Fruit fly (Drosophila melanogaster) whole organism, embryonic: ENCODE measurements around the gene CG42393.

Source experiments
- ATbp ChIP-seq: fragments of 200-800 bp; sonication (Bioruptor generic); optimal IDR thresholded peaks from 2 replicates; lab custom pipeline; 2017; ENCODE audit warnings: missing biosample characterization, mild to moderate bottlenecking, missing genetic modification characterization, missing genetic modification reagents
- Ada2b ChIP-seq: fragments of 200-800 bp; sonication (Bioruptor generic); IDR thresholded peaks from 2 replicates; pipeline ENCODE4 v1.3.6; 2022; ENCODE audit warnings: missing biosample characterization, missing genetic modification characterization
- BEAF-32 ChIP-seq: fragments of 200-800 bp; sonication (Bioruptor generic); optimal IDR thresholded peaks from 3 replicates; lab custom pipeline; 2017; ENCODE audit warnings: missing biosample characterization, missing genetic modification characterization, mild to moderate bottlenecking, moderate library complexity, missing genetic modification reagents
- CG12219 ChIP-seq: fragments of 200-800 bp; sonication (Bioruptor generic); optimal IDR thresholded peaks from 3 replicates; lab custom pipeline; 2018; ENCODE audit warnings: missing biosample characterization, mild to moderate bottlenecking, missing genetic modification characterization
- CG12236 ChIP-seq: fragments of 200-800 bp; sonication (Bioruptor generic); optimal IDR thresholded peaks from 2 replicates; lab custom pipeline; 2016; ENCODE audit warnings: missing biosample characterization, missing genetic modification characterization
- CG15479 ChIP-seq: fragments of 200-800 bp; sonication (Bioruptor generic); optimal IDR thresholded peaks from 3 replicates; lab custom pipeline; 2019; ENCODE audit warnings: missing biosample characterization, mild to moderate bottlenecking, missing genetic modification characterization, moderate library complexity
- CG15696 ChIP-seq: fragments of 200-800 bp; sonication (Bioruptor generic); optimal IDR thresholded peaks from 2 replicates; lab custom pipeline; 2019; ENCODE audit warnings: missing biosample characterization, mild to moderate bottlenecking, missing genetic modification characterization, moderate library complexity
- CG17328 ChIP-seq: fragments of 200-800 bp; sonication (Bioruptor generic); IDR thresholded peaks from 2 replicates; pipeline ENCODE4 v1.3.6; 2022; ENCODE audit warnings: missing biosample characterization, missing genetic modification characterization
- CG17385 ChIP-seq: fragments of 200-800 bp; sonication (Bioruptor generic); optimal IDR thresholded peaks from 3 replicates; lab custom pipeline; 2018; ENCODE audit warnings: missing biosample characterization, mild to moderate bottlenecking, missing genetic modification characterization
- CG18262 ChIP-seq: fragments of 200-800 bp; optimal IDR thresholded peaks from 3 replicates; lab custom pipeline; 2019; ENCODE audit warnings: missing biosample characterization, mild to moderate bottlenecking, missing genetic modification characterization, moderate library complexity
- CG2120 ChIP-seq: fragments of 200-800 bp; sonication (Bioruptor generic); optimal IDR thresholded peaks from 3 replicates; lab custom pipeline; 2016; ENCODE audit warnings: missing biosample characterization, missing genetic modification characterization
- CG2678 ChIP-seq: fragments of 200-800 bp; sonication (Bioruptor generic); optimal IDR thresholded peaks from 3 replicates; lab custom pipeline; 2019; ENCODE audit warnings: missing biosample characterization, mild to moderate bottlenecking, missing genetic modification characterization, moderate library complexity
- CG2712 ChIP-seq: fragments of 200-800 bp; optimal IDR thresholded peaks from 3 replicates; lab custom pipeline; 2019; ENCODE audit warnings: missing biosample characterization, mild to moderate bottlenecking, missing genetic modification characterization, moderate library complexity
- CG2875 ChIP-seq: fragments of 200-800 bp; sonication (Bioruptor generic); optimal IDR thresholded peaks from 2 replicates; lab custom pipeline; 2017; ENCODE audit warnings: missing biosample characterization, mild to moderate bottlenecking, missing genetic modification characterization, missing genetic modification reagents
- CG30020 ChIP-seq: fragments of 200-800 bp; optimal IDR thresholded peaks from 2 replicates; lab custom pipeline; 2019; ENCODE audit warnings: missing biosample characterization, mild to moderate bottlenecking, missing genetic modification characterization, moderate library complexity
- CG31365 ChIP-seq: fragments of 200-800 bp; sonication (Bioruptor generic); optimal IDR thresholded peaks from 2 replicates; lab custom pipeline; 2018; ENCODE audit warnings: missing biosample characterization, mild to moderate bottlenecking, missing genetic modification characterization
- CG32767 ChIP-seq: fragments of 200-800 bp; sonication (Bioruptor generic); IDR thresholded peaks from 2 replicates; pipeline ENCODE4 v1.3.6; 2022; ENCODE audit warnings: missing biosample characterization, missing genetic modification characterization
- CG3407 ChIP-seq: fragments of 200-800 bp; sonication (Bioruptor generic); optimal IDR thresholded peaks from 2 replicates; lab custom pipeline; 2018; ENCODE audit warnings: missing biosample characterization, mild to moderate bottlenecking, missing genetic modification characterization
- CG34422 ChIP-seq: fragments of 200-800 bp; sonication (Bioruptor generic); IDR thresholded peaks from 3 replicates; pipeline ENCODE4 v1.3.6; 2022; ENCODE audit warnings: missing biosample characterization, missing genetic modification characterization
- CG3726 ChIP-seq: fragments of 200-800 bp; sonication (Bioruptor generic); IDR thresholded peaks from 3 replicates; pipeline ENCODE4, ENCODE4 v1.3.6; 2022; ENCODE audit warnings: missing biosample characterization, missing genetic modification characterization
- CG6813 ChIP-seq: fragments of 200-800 bp; sonication (Bioruptor generic); optimal IDR thresholded peaks from 2 replicates; lab custom pipeline; 2017; ENCODE audit warnings: missing biosample characterization, missing genetic modification characterization, mild to moderate bottlenecking, moderate library complexity, missing genetic modification reagents
- CG7987 ChIP-seq: fragments of 200-800 bp; sonication (Bioruptor generic); optimal IDR thresholded peaks from 2 replicates; lab custom pipeline; 2018; ENCODE audit warnings: missing biosample characterization, mild to moderate bottlenecking, missing genetic modification characterization, moderate library complexity
- CG9437 ChIP-seq: fragments of 200-800 bp; sonication (Bioruptor generic); optimal IDR thresholded peaks from 2 replicates; lab custom pipeline; 2018; ENCODE audit warnings: missing biosample characterization, mild to moderate bottlenecking, missing genetic modification characterization
- Dad ChIP-seq: fragments of 200-800 bp; sonication (Bioruptor generic); optimal IDR thresholded peaks from 3 replicates; lab custom pipeline; 2016; ENCODE audit warnings: missing biosample characterization, missing genetic modification characterization
- E2f2 ChIP-seq: fragments of 200-800 bp; sonication (Bioruptor generic); IDR thresholded peaks from 2 replicates; pipeline ENCODE4 v1.3.6; 2022; ENCODE audit warnings: missing biosample characterization, missing genetic modification characterization
- Eip74EF ChIP-seq, 2 experiments: fragments of 200-800 bp in 1 of 2; fragments of >200 bp in 1 of 2; sonication (Bioruptor generic) in 1 of 2; optimal IDR thresholded peaks; 2 replicates each; lab custom pipeline; 2017 to 2019; ENCODE audit warnings: missing biosample characterization in 2 of 2, missing genetic modification characterization in 2 of 2, mild to moderate bottlenecking in 1 of 2, moderate library complexity in 1 of 2
- Ets65A ChIP-seq: fragments of 200-800 bp; sonication (Bioruptor generic); peaks from one replicate; lab custom pipeline; 2016; ENCODE audit warnings: missing biosample characterization, missing genetic modification characterization
- H2.0 ChIP-seq: fragments of 200-800 bp; sonication (Bioruptor generic); IDR thresholded peaks from 2 replicates; pipeline ENCODE4 v1.3.6; 2022; ENCODE audit warnings: missing biosample characterization, missing genetic modification characterization
- Hmx ChIP-seq: fragments of 200-800 bp; sonication (Bioruptor generic); optimal IDR thresholded peaks from 2 replicates; lab custom pipeline; 2016; ENCODE audit warnings: missing biosample characterization, missing genetic modification characterization
- MTF-1 ChIP-seq: fragments of 200-800 bp; sonication (Bioruptor generic); optimal IDR thresholded peaks from 2 replicates; lab custom pipeline; 2018; ENCODE audit warnings: missing biosample characterization, mild to moderate bottlenecking, missing genetic modification characterization, borderline replicate concordance
- Med ChIP-seq: fragments of 200-800 bp; sonication (Bioruptor generic); peaks from one replicate; lab custom pipeline; 2016; ENCODE audit warnings: missing biosample characterization, missing genetic modification characterization, mild to moderate bottlenecking, inconsistent platforms, moderate library complexity
- Side ChIP-seq: fragments of 200-800 bp; sonication (Bioruptor generic); optimal IDR thresholded peaks from 2 replicates; lab custom pipeline; 2016; ENCODE audit warnings: missing biosample characterization, missing genetic modification characterization
- Ssrp ChIP-seq: fragments of 200-800 bp; sonication (Bioruptor generic); optimal IDR thresholded peaks from 2 replicates; lab custom pipeline; 2018; ENCODE audit warnings: missing biosample characterization, mild to moderate bottlenecking, missing genetic modification characterization, moderate library complexity
- Trl ChIP-seq, 3 experiments: fragments of >200 bp in 2 of 3; fragments of 200-800 bp in 1 of 3; sonication (Bioruptor generic) in 1 of 3; optimal IDR thresholded peaks; 2 replicates in 1 of 3; 3 replicates in 2 of 3; lab custom pipeline; 2016 to 2017; ENCODE audit warnings: missing biosample characterization in 1 of 3, missing genetic modification characterization in 1 of 3
- ara ChIP-seq: fragments of 200-800 bp; sonication (Bioruptor generic); IDR thresholded peaks from 2 replicates; pipeline ENCODE4 v1.3.6; 2022; ENCODE audit warnings: missing biosample characterization, missing genetic modification characterization
- br ChIP-seq: fragments of >200 bp; optimal IDR thresholded peaks from 2 replicates; lab custom pipeline; 2017
- btn ChIP-seq: fragments of 200-800 bp; sonication (Bioruptor generic); optimal IDR thresholded peaks from 2 replicates; lab custom pipeline; 2016; ENCODE audit warnings: missing biosample characterization, missing genetic modification characterization
- dan ChIP-seq: fragments of 200-800 bp; sonication (Bioruptor generic); IDR thresholded peaks from 2 replicates; pipeline ENCODE4 v1.3.6; 2022; ENCODE audit warnings: missing biosample characterization, missing genetic modification characterization
- eve ChIP-seq, 2 experiments: fragments of >200 bp; optimal IDR thresholded peaks; 2 replicates each; lab custom pipeline; 2017; ENCODE audit warnings: missing biosample characterization in 2 of 2, missing genetic modification characterization in 2 of 2
- gce ChIP-seq: fragments of 200-800 bp; sonication (Bioruptor generic); IDR thresholded peaks from 3 replicates; pipeline ENCODE4 v1.3.6; 2022; ENCODE audit warnings: missing biosample characterization, missing genetic modification characterization
- grn ChIP-seq: fragments of 200-800 bp; sonication (Bioruptor generic); optimal IDR thresholded peaks from 3 replicates; lab custom pipeline; 2017; ENCODE audit warnings: missing biosample characterization, missing genetic modification characterization
- gro ChIP-seq: fragments of 200-800 bp; sonication (Bioruptor generic); optimal IDR thresholded peaks from 2 replicates; lab custom pipeline; 2016; ENCODE audit warnings: missing biosample characterization, missing genetic modification characterization
- gsb-n ChIP-seq: fragments of 200-800 bp; sonication (Bioruptor generic); optimal IDR thresholded peaks from 3 replicates; lab custom pipeline; 2018; ENCODE audit warnings: missing biosample characterization, mild to moderate bottlenecking, missing genetic modification characterization
- lbe ChIP-seq: fragments of 200-800 bp; sonication (Bioruptor generic); optimal IDR thresholded peaks from 2 replicates; lab custom pipeline; 2016; ENCODE audit warnings: missing biosample characterization, mild to moderate bottlenecking, missing genetic modification characterization
- lola ChIP-seq, 3 experiments: fragments of >200 bp in 2 of 3; fragments of 200-800 bp in 1 of 3; sonication (Bioruptor generic) in 1 of 3; optimal IDR thresholded peaks; 2 replicates each; lab custom pipeline; 2017 to 2019; ENCODE audit warnings: missing biosample characterization in 3 of 3, missing genetic modification characterization in 3 of 3, mild to moderate bottlenecking in 1 of 3, moderate library complexity in 1 of 3
- mam ChIP-seq: fragments of 200-800 bp; sonication (Bioruptor generic); optimal IDR thresholded peaks from 3 replicates; lab custom pipeline; 2016; ENCODE audit warnings: missing biosample characterization, missing genetic modification characterization
- pb ChIP-seq: fragments of 200-800 bp; sonication (Bioruptor generic); optimal IDR thresholded peaks from 3 replicates; lab custom pipeline; 2016; ENCODE audit warnings: missing biosample characterization, missing genetic modification characterization
- slbo ChIP-seq: fragments of 200-800 bp; sonication (Bioruptor generic); IDR thresholded peaks from 2 replicates; pipeline ENCODE4 v1.3.6; 2022; ENCODE audit warnings: missing biosample characterization, missing genetic modification characterization
- toy ChIP-seq: fragments of 200-800 bp; sonication (Bioruptor generic); IDR thresholded peaks from 2 replicates; pipeline ENCODE4 v1.3.6; 2022; ENCODE audit warnings: missing biosample characterization, missing genetic modification characterization
- vfl ChIP-seq: fragments of 200-800 bp; sonication (Bioruptor generic); optimal IDR thresholded peaks from 2 replicates; lab custom pipeline; 2016; ENCODE audit warnings: missing biosample characterization, missing genetic modification characterization
- vvl ChIP-seq: fragments of 200-800 bp; sonication (Bioruptor generic); IDR thresholded peaks from 2 replicates; pipeline ENCODE4 v1.3.6; 2022; ENCODE audit warnings: missing biosample characterization, missing genetic modification characterization

CG42393 gene

dm6 chr3L:17993269-17993668 is 49.3 kb upstream of the CG42393 start (continued):
- TF ChIP-seq Side (GFP tag; lab: Kevin White, UChicago) (peak; percentile 8), gsb-n (tag; lab: Kevin White, UChicago) (peak; percentile 55), CG30020 (tag; lab: Kevin White, UChicago) (no peak), CG17385 (GFP tag; lab: Kevin White, UChicago) (no peak), mam (GFP tag; lab: Kevin White, UChicago) (no peak), CG17328 (GFP tag; lab: Robert Waterston, UW) (no peak), slbo (GFP tag; lab: Robert Waterston, UW) (no peak), Trl (optimal IDR thresholded peaks at IDR 0.05; lab: Kevin White, UChicago) (peak; percentile 9 to 39), Trl (GFP tag; optimal IDR thresholded peaks at IDR 0.05; lab: Kevin White, UChicago) (no peak), toy (no peak), CG7987 (GFP tag; lab: Kevin White, UChicago) (peak; percentile 28), gro (no peak), CG2712 (tag; lab: Kevin White, UChicago) (peak; percentile 36), lola (GFP tag; optimal IDR thresholded peaks at IDR 0.05; lab: Kevin White, UChicago) (peak in 1 of 3 experiments; percentile 44), CG15479 (no peak), Hmx (no peak), gce (no peak), BEAF-32 (GFP tag; lab: Kevin White, UChicago) (no peak), E2f2 (GFP tag; lab: Robert Waterston, UW) (no peak), CG2875 (GFP tag; lab: Kevin White, UChicago) (peak; percentile 10), CG12219 (peak; percentile 17), CG31365 (tag; lab: Kevin White, UChicago) (no peak), lbe (GFP tag; lab: Kevin White, UChicago) (no peak), Eip74EF (GFP tag; optimal IDR thresholded peaks at IDR 0.05; lab: Kevin White, UChicago) (no peak), pb (GFP tag; lab: Kevin White, UChicago) (no peak), CG6813 (GFP tag; lab: Kevin White, UChicago) (peak; percentile 17), Ets65A (GFP tag; lab: Kevin White, UChicago) (no peak), CG3726 (GFP tag; lab: Robert Waterston, UW) (no peak), CG32767 (GFP tag; lab: Robert Waterston, UW) (peak; percentile 20; the same call in 1 of the 2 replicates), Ssrp (tag; lab: Kevin White, UChicago) (no peak), CG15696 (tag; lab: Kevin White, UChicago) (peak; percentile 41), dan (GFP tag; lab: Robert Waterston, UW) (no peak), grn (GFP tag; lab: Kevin White, UChicago) (no peak), ATbp (GFP tag; lab: Kevin White, UChicago) (peak; percentile 17), Med (no peak), ara (GFP tag; lab: Robert Waterston, UW) (peak; percentile 62; the same call in 1 of the 2 replicates), CG3407 (peak; percentile 46), MTF-1 (GFP tag; lab: Kevin White, UChicago) (peak; percentile 19), H2.0 (GFP tag; lab: Robert Waterston, UW) (no peak), br (no peak), eve (GFP tag; optimal IDR thresholded peaks at IDR 0.05; lab: Kevin White, UChicago) (peak in 1 of 2 experiments; percentile 70), vfl (GFP tag; lab: Kevin White, UChicago) (no peak), CG34422 (GFP tag; lab: Robert Waterston, UW) (no peak), Dad (GFP tag; lab: Kevin White, UChicago) (no peak), Ada2b (GFP tag; lab: Robert Waterston, UW) (no peak), CG2120 (GFP tag; lab: Kevin White, UChicago) (no peak), CG12236 (GFP tag; lab: Kevin White, UChicago) (peak; percentile 48), CG18262 (peak; percentile 43), CG2678 (peak; percentile 31), btn (GFP tag; lab: Kevin White, UChicago) (peak; percentile 37), CG9437 (GFP tag; lab: Kevin White, UChicago) (no peak), vvl (GFP tag; lab: Robert Waterston, UW) (no peak)
